Fruit fly (Drosophila melanogaster) whole organism, prepupa: ENCODE measurements around the gene Ucp4A.

Source experiments
- CG10631 ChIP-seq: fragments of 200-800 bp; sonication (Bioruptor generic); optimal IDR thresholded peaks from 2 replicates; lab custom pipeline; 2016; ENCODE audit warnings: missing biosample characterization, missing genetic modification characterization
- CG10669 ChIP-seq: fragments of 200-800 bp; sonication (Bioruptor generic); optimal IDR thresholded peaks from 3 replicates; lab custom pipeline; 2018; ENCODE audit warnings: missing biosample characterization, mild to moderate bottlenecking, missing genetic modification characterization, moderate library complexity
- CG11294 ChIP-seq: fragments of 200-800 bp; sonication (Bioruptor generic); IDR thresholded peaks from 2 replicates; pipeline ENCODE4 v1.3.6; 2022; ENCODE audit warnings: missing biosample characterization, missing genetic modification characterization
- CG11762 ChIP-seq: fragments of 200-800 bp; sonication (Bioruptor generic); optimal IDR thresholded peaks from 3 replicates; lab custom pipeline; 2016; ENCODE audit warnings: missing biosample characterization, missing genetic modification characterization; ENCODE audit not compliant: insufficient read depth
- CG11902 ChIP-seq: fragments of 200-800 bp; sonication (Bioruptor generic); optimal IDR thresholded peaks from 3 replicates; lab custom pipeline; 2016; ENCODE audit warnings: missing biosample characterization, missing genetic modification characterization
- CG15336 ChIP-seq: fragments of 200-800 bp; sonication (Bioruptor generic); IDR thresholded peaks from 2 replicates; pipeline ENCODE4 v1.3.6; 2022; ENCODE audit warnings: missing biosample characterization, missing genetic modification characterization
- CG1621 ChIP-seq: fragments of 200-800 bp; sonication (Bioruptor generic); optimal IDR thresholded peaks from 3 replicates; lab custom pipeline; 2018; ENCODE audit warnings: missing biosample characterization, mild to moderate bottlenecking, missing genetic modification characterization
- CG16779 ChIP-seq: fragments of 200-800 bp; sonication (Bioruptor generic); optimal IDR thresholded peaks from 3 replicates; lab custom pipeline; 2017; ENCODE audit warnings: missing biosample characterization, mild to moderate bottlenecking, missing genetic modification characterization
- CG3032 ChIP-seq: fragments of 200-800 bp; optimal IDR thresholded peaks from 2 replicates; lab custom pipeline; 2019; ENCODE audit warnings: missing biosample characterization, mild to moderate bottlenecking, missing genetic modification characterization, moderate library complexity
- CG31627 ChIP-seq: fragments of 200-800 bp; sonication (Bioruptor generic); optimal IDR thresholded peaks from 3 replicates; lab custom pipeline; 2016; ENCODE audit warnings: missing biosample characterization, missing genetic modification characterization
- CG32006 ChIP-seq: fragments of 200-800 bp; sonication (Bioruptor generic); optimal IDR thresholded peaks from 3 replicates; lab custom pipeline; 2017; ENCODE audit warnings: missing biosample characterization, mild to moderate bottlenecking, missing genetic modification characterization
- CG34406 ChIP-seq: fragments of 200-800 bp; sonication (Bioruptor generic); optimal IDR thresholded peaks from 3 replicates; lab custom pipeline; 2016; ENCODE audit warnings: missing biosample characterization, missing genetic modification characterization
- CG3919 ChIP-seq: fragments of 200-800 bp; sonication (Bioruptor generic); optimal IDR thresholded peaks from 3 replicates; lab custom pipeline; 2016; ENCODE audit warnings: missing biosample characterization, missing genetic modification characterization
- CG4318 ChIP-seq: fragments of 200-800 bp; sonication (Bioruptor generic); optimal IDR thresholded peaks from 3 replicates; lab custom pipeline; 2017; ENCODE audit warnings: missing biosample characterization, mild to moderate bottlenecking, missing genetic modification characterization
- CG6163 ChIP-seq: fragments of 200-800 bp; sonication (Bioruptor generic); IDR thresholded peaks from 3 replicates; pipeline ENCODE4 v1.3.6; 2022; ENCODE audit warnings: missing biosample characterization, missing genetic modification characterization
- CG6808 ChIP-seq: fragments of 200-800 bp; sonication (Bioruptor generic); optimal IDR thresholded peaks from 3 replicates; lab custom pipeline; 2017; ENCODE audit warnings: missing biosample characterization, missing genetic modification characterization, mild to moderate bottlenecking, moderate library complexity, missing genetic modification reagents
- CG8632 ChIP-seq: fragments of 200-800 bp; sonication (Bioruptor generic); optimal IDR thresholded peaks from 3 replicates; lab custom pipeline; 2016; ENCODE audit warnings: missing biosample characterization, missing genetic modification characterization
- CG9139 ChIP-seq: fragments of 200-800 bp; sonication (Bioruptor generic); optimal IDR thresholded peaks from 3 replicates; lab custom pipeline; 2017; ENCODE audit warnings: missing biosample characterization, mild to moderate bottlenecking, missing genetic modification characterization
- Eip75B ChIP-seq: fragments of 200-800 bp; sonication (Bioruptor generic); optimal IDR thresholded peaks from 3 replicates; lab custom pipeline; 2016; ENCODE audit warnings: missing biosample characterization, missing genetic modification characterization
- Eip78C ChIP-seq: fragments of 200-800 bp; sonication (Bioruptor generic); peaks from one replicate; lab custom pipeline; 2016; ENCODE audit warnings: missing biosample characterization, missing genetic modification characterization
- Ets21C ChIP-seq: fragments of 200-800 bp; sonication (Bioruptor generic); optimal IDR thresholded peaks from 3 replicates; lab custom pipeline; 2016; ENCODE audit warnings: missing biosample characterization, missing genetic modification characterization
- Gug ChIP-seq: fragments of 200-800 bp; sonication (Bioruptor generic); IDR thresholded peaks from 2 replicates; pipeline ENCODE4 v1.3.6; 2022; ENCODE audit warnings: missing biosample characterization, missing genetic modification characterization
- Hr38 ChIP-seq: sonication (Bioruptor generic); optimal IDR thresholded peaks from 2 replicates; lab custom pipeline; 2016; ENCODE audit warnings: missing biosample characterization, missing genetic modification characterization
- Hr39 ChIP-seq: fragments of 200-800 bp; sonication (Bioruptor generic); optimal IDR thresholded peaks from 2 replicates; lab custom pipeline; 2016; ENCODE audit warnings: missing biosample characterization, missing genetic modification characterization
- Hr4 ChIP-seq: fragments of 200-800 bp; sonication (Bioruptor generic); optimal IDR thresholded peaks from 3 replicates; lab custom pipeline; 2016; ENCODE audit warnings: missing biosample characterization, missing genetic modification characterization
- Lpt ChIP-seq: fragments of 200-800 bp; sonication (Bioruptor generic); optimal IDR thresholded peaks from 3 replicates; lab custom pipeline; 2016; ENCODE audit warnings: missing biosample characterization, missing genetic modification characterization
- Met ChIP-seq: fragments of 200-800 bp; sonication (Bioruptor generic); optimal IDR thresholded peaks from 3 replicates; lab custom pipeline; 2016; ENCODE audit warnings: missing biosample characterization, missing genetic modification characterization
- OdsH ChIP-seq: fragments of 200-800 bp; sonication (Bioruptor generic); optimal IDR thresholded peaks from 3 replicates; lab custom pipeline; 2016; ENCODE audit warnings: missing biosample characterization, missing genetic modification characterization
- Smox ChIP-seq: fragments of 200-800 bp; sonication (Bioruptor generic); optimal IDR thresholded peaks from 3 replicates; lab custom pipeline; 2016; ENCODE audit warnings: missing biosample characterization, missing genetic modification characterization
- Sox102F ChIP-seq: fragments of 200-800 bp; sonication (Bioruptor generic); optimal IDR thresholded peaks from 2 replicates; lab custom pipeline; 2016; ENCODE audit warnings: missing biosample characterization, mild to moderate bottlenecking, missing genetic modification characterization
- Sox15 ChIP-seq: fragments of 200-800 bp; sonication (Bioruptor generic); optimal IDR thresholded peaks from 3 replicates; lab custom pipeline; 2016; ENCODE audit warnings: missing biosample characterization, missing genetic modification characterization
- achi ChIP-seq: fragments of 200-800 bp; sonication (Bioruptor generic); optimal IDR thresholded peaks from 3 replicates; lab custom pipeline; 2016; ENCODE audit warnings: missing biosample characterization, missing genetic modification characterization
- acj6 ChIP-seq: fragments of 200-800 bp; sonication (Bioruptor generic); optimal IDR thresholded peaks from 3 replicates; lab custom pipeline; 2016; ENCODE audit warnings: missing biosample characterization, missing genetic modification characterization
- cyc ChIP-seq: fragments of 200-800 bp; sonication (Bioruptor generic); optimal IDR thresholded peaks from 3 replicates; lab custom pipeline; 2016; ENCODE audit warnings: missing biosample characterization, missing genetic modification characterization
- dac ChIP-seq: fragments of 200-800 bp; sonication (Bioruptor generic); optimal IDR thresholded peaks from 2 replicates; lab custom pipeline; 2017; ENCODE audit warnings: missing biosample characterization, mild to moderate bottlenecking, missing genetic modification characterization
- dsx ChIP-seq: fragments of 200-800 bp; optimal IDR thresholded peaks from 3 replicates; lab custom pipeline; 2019; ENCODE audit warnings: missing biosample characterization, mild to moderate bottlenecking, missing genetic modification characterization, moderate library complexity; ENCODE audit not compliant: poor library complexity, severe bottlenecking
- eg ChIP-seq: fragments of 200-800 bp; sonication (Bioruptor generic); IDR thresholded peaks from 3 replicates; pipeline ENCODE4 v1.3.6; 2022; ENCODE audit warnings: missing biosample characterization, missing genetic modification characterization
- esn ChIP-seq: fragments of 200-800 bp; sonication (Bioruptor generic); optimal IDR thresholded peaks from 2 replicates; lab custom pipeline; 2016; ENCODE audit warnings: missing biosample characterization, mild to moderate bottlenecking, missing genetic modification characterization, moderate library complexity
- fd59A ChIP-seq: fragments of 200-800 bp; sonication (Bioruptor generic); optimal IDR thresholded peaks from 2 replicates; lab custom pipeline; 2017; ENCODE audit warnings: missing biosample characterization, mild to moderate bottlenecking, missing genetic modification characterization, missing genetic modification reagents
- fkh ChIP-seq: fragments of 200-800 bp; sonication (Bioruptor generic); optimal IDR thresholded peaks from 3 replicates; lab custom pipeline; 2017; ENCODE audit warnings: missing biosample characterization, mild to moderate bottlenecking, missing genetic modification characterization, moderate library complexity
- lz ChIP-seq: fragments of 200-800 bp; sonication (Bioruptor generic); optimal IDR thresholded peaks from 3 replicates; lab custom pipeline; 2016; ENCODE audit warnings: missing biosample characterization, missing genetic modification characterization
- pdm3 ChIP-seq: fragments of 200-800 bp; sonication (Bioruptor generic); optimal IDR thresholded peaks from 3 replicates; lab custom pipeline; 2016; ENCODE audit warnings: missing biosample characterization, missing genetic modification characterization
- ss ChIP-seq, 2 experiments: fragments of 200-800 bp; sonication (Bioruptor generic); optimal IDR thresholded peaks; 2 replicates in 1 of 2; 3 replicates in 1 of 2; lab custom pipeline; 2017 to 2018; ENCODE audit warnings: mild to moderate bottlenecking in 2 of 2, missing biosample characterization in 2 of 2, missing genetic modification characterization in 2 of 2, moderate library complexity in 1 of 2
- svp ChIP-seq: fragments of 200-800 bp; sonication (Bioruptor generic); peaks from one replicate; lab custom pipeline; 2016; ENCODE audit warnings: missing biosample characterization, missing genetic modification characterization
- topi ChIP-seq: fragments of 200-800 bp; sonication (Bioruptor generic); optimal IDR thresholded peaks from 3 replicates; lab custom pipeline; 2016; ENCODE audit warnings: missing biosample characterization, missing genetic modification characterization
- vri ChIP-seq: fragments of 200-800 bp; sonication (Bioruptor generic); optimal IDR thresholded peaks from 3 replicates; lab custom pipeline; 2016; ENCODE audit warnings: missing biosample characterization, mild to moderate bottlenecking, missing genetic modification characterization

The Ucp4A gene

DNA sequence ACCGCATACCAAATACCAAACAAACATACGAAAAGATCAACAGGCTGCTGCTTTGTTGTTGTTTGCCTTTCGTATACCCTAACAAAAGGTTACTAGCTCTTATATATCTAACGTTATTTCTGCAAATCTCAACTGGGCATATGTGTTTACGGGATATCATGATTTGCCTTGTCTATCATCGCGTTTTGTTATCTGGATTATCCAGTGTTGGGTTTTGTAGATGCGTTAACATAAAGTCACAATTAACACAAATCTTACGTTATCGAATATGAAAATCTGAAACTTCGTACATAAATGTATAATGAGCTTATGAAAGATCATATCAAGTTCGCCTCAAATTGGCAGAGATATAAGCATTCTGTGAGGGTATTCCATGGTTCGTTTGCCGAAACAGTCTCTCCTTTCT, 14.5 kb upstream of the Ucp4A start (continued):
- TF ChIP-seq Eip75B (peak; percentile 22), CG3919 (GFP tag; lab: Kevin White, UChicago) (peak; percentile 43), CG9139 (GFP tag; lab: Kevin White, UChicago) (no peak), CG1621 (tag; lab: Kevin White, UChicago) (peak; percentile 3), fd59A (GFP tag; lab: Kevin White, UChicago) (peak; percentile 49), Hr38 (no peak), lz (peak; percentile 63), CG11762 (no peak), esn (peak; percentile 72), CG10669 (GFP tag; lab: Kevin White, UChicago) (peak; percentile 53), fkh (GFP tag; lab: Kevin White, UChicago) (peak; percentile 65), dsx (GFP tag; lab: Kevin White, UChicago) (peak; percentile 13), CG34406 (peak; percentile 30), CG31627 (peak; percentile 45), vri (no peak), Sox102F (GFP tag; lab: Kevin White, UChicago) (peak; percentile 60), svp (GFP tag; lab: Kevin White, UChicago) (peak; percentile 89), eg (GFP tag; lab: Robert Waterston, UW) (no peak), CG11294 (GFP tag; lab: Robert Waterston, UW) (no peak), CG15336 (GFP tag; lab: Robert Waterston, UW) (no peak), Ets21C (GFP tag; lab: Kevin White, UChicago) (peak; percentile 11)
- TF ChIP-seq, all 60 proteins: peak for 40

DNA sequence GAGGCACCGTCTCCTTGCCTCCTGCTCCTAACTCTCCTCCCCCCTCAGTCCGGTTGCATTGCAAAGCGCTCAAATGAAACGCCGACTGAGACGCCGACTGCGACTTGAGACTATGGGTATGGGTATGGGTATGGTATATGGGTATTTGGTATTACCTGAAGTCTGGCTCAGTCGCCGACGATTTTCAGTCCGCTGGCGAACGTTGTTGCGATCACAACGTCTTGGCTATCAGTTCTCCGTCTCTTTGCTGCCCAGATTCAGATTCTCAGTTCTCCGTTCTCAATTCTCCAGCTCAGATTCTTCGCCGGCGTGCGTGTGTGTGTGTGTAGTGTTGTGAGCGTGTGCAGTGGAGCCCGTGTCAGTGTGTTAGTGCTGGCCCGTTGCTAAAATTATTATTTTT, 14.1 kb upstream of the Ucp4A start, which contains the start of gene CG6398:
TSS of gene CG6398 (plus strand) at position 185 of the 400 bp plus-strand sequence.
- peak in 1 of 2 experiments; percentile 13 for TF ChIP-seq ss (GFP tag; optimal IDR thresholded peaks at IDR 0.05; lab: Kevin White, UChicago)
- TF ChIP-seq fkh (GFP tag; lab: Kevin White, UChicago): no peak

DNA sequence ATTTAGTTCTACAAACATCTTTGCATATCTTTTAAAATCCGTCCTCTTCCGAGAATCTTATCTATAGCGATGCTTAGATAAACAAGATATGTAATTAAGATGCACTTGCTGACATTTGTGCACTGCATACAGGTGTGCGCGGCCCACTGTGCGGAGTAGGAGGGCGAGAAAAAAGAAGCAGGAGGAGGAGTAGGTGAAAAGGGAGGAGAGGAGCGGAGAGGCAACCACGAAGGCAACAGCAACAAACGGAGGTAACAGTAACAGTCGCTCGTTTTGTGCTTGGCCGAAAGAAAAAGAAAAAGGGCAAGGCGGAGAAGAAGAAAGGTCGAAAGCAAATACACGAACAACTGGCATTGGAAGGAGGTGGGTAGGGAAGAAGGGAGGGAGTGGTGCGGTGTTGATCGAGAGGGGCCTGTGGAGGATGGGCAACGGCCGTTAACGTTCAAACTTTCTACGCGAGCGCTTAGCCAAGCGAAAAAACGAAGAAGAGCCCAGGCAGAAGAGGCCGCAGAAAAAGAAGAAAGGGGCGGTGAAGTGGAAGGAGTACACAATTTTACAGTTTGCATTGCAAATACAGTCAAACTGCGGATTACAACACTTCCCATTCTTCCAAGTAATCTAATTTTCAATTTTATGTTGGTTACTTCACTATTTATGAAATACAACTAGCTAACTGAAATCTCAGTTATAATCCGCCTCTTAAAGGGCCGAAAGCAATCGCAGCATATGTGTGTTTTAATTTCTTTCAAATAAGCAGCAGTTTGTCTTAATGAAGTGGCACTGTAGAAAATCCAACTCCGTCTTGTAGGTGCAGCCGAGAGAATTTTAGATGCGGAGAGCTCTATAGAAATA, 12.4 kb upstream of the Ucp4A start:
- TF ChIP-seq dsx (GFP tag; lab: Kevin White, UChicago) (no peak), CG16779 (tag; lab: Kevin White, UChicago) (no peak), achi (GFP tag; lab: Kevin White, UChicago) (peak; percentile 9), CG6808 (GFP tag; lab: Kevin White, UChicago) (no peak), CG10669 (GFP tag; lab: Kevin White, UChicago) (no peak), fkh (GFP tag; lab: Kevin White, UChicago) (peak; percentile 10), CG11902 (GFP tag; lab: Kevin White, UChicago) (no peak), Smox (GFP tag; lab: Kevin White, UChicago) (no peak), topi (GFP tag; lab: Kevin White, UChicago) (no peak), OdsH (GFP tag; lab: Kevin White, UChicago) (peak; percentile 56), Met (peak; percentile 9), dac (GFP tag; lab: Kevin White, UChicago) (peak; percentile 22), CG10631 (no peak), CG3919 (GFP tag; lab: Kevin White, UChicago) (no peak), CG1621 (tag; lab: Kevin White, UChicago) (no peak), pdm3 (GFP tag; lab: Kevin White, UChicago) (peak; percentile 6), cyc (GFP tag; lab: Kevin White, UChicago) (no peak), lz (no peak), CG9139 (GFP tag; lab: Kevin White, UChicago) (no peak), CG6163 (GFP tag; lab: Robert Waterston, UW) (0 out of 3 replicates have a peak, but pooled peaks have one; percentile 35), CG4318 (GFP tag; lab: Kevin White, UChicago) (peak; percentile 6), CG11294 (GFP tag; lab: Robert Waterston, UW) (no peak), svp (GFP tag; lab: Kevin White, UChicago) (peak; percentile 65), CG3032 (no peak), CG8632 (no peak), acj6 (no peak), Hr39 (GFP tag; lab: Kevin White, UChicago) (no peak), CG32006 (GFP tag; lab: Kevin White, UChicago) (peak; percentile 53), Sox15 (GFP tag; lab: Kevin White, UChicago) (no peak), Lpt (GFP tag; lab: Kevin White, UChicago) (peak; percentile 20), Gug (GFP tag; lab: Robert Waterston, UW) (no peak), Eip78C (GFP tag; lab: Kevin White, UChicago) (peak; percentile 39), Hr4 (GFP tag; lab: Kevin White, UChicago) (peak; percentile 21)
